Worm (Caenorhabditis elegans): Measurements from ENCODE around the gene W02F12.2.

W02F12.2 gene

ce11 chrV:6673967-6674366 lies 23.5 kb downstream of the W02F12.2 start, which contains the start of gene cest-31:
cest-31 (plus strand) TSS chrV:6674267.
- TF ChIP-seq nhr-76 (tag; optimal IDR thresholded peaks at IDR 0.05) (no peak), aly-2 (tag; optimal IDR thresholded peaks at IDR 0.05) (no peak), efl-1 (optimal IDR thresholded peaks at IDR 0.05) (no peak), efl-1 (GFP tag; optimal IDR thresholded peaks at IDR 0.05 in 1 of 2) (peak in 1 of 2 experiments; percentile 47), unc-130 (tag; optimal IDR thresholded peaks at IDR 0.05) (no peak), tlp-1 (tag; optimal IDR thresholded peaks at IDR 0.05) (no peak), ceh-8 (GFP tag; optimal IDR thresholded peaks at IDR 0.05) (no peak), nhr-84 (tag; optimal IDR thresholded peaks at IDR 0.05) (no peak)

ce11 chrV:6669520-6669919 lies 27.9 kb downstream of the W02F12.2 start, which contains the start of gene cest-28:
cest-28 (plus strand) TSS chrV:6669820.
- no peak for TF ChIP-seq mep-1 (tag; optimal IDR thresholded peaks at IDR 0.05)
- no peak for TF ChIP-seq nhr-28 (tag; optimal IDR thresholded peaks at IDR 0.05)
- no peak for TF ChIP-seq unc-130 (tag; optimal IDR thresholded peaks at IDR 0.05)
- no peak for TF ChIP-seq mef-2 (tag; optimal IDR thresholded peaks at IDR 0.05)
- TF ChIP-seq efl-3 (GFP tag; optimal IDR thresholded peaks at IDR 0.05): no peak
- no peak for TF ChIP-seq dsc-1 (tag; optimal IDR thresholded peaks at IDR 0.05)
- TF ChIP-seq dpl-1 (GFP tag; optimal IDR thresholded peaks at IDR 0.05): no peak
- TF ChIP-seq ceh-63 (GFP tag; optimal IDR thresholded peaks at IDR 0.05): no peak

- TF ChIP-seq elt-2 (tag; optimal IDR thresholded peaks at IDR 0.05) (no peak), nhr-11 (tag; optimal IDR thresholded peaks at IDR 0.05) (no peak), ets-5 (GFP tag; IDR thresholded peaks at IDR 0.05) (no peak), lin-15B (tag; optimal IDR thresholded peaks at IDR 0.05) (no peak), snpc-4 (tag; optimal IDR thresholded peaks at IDR 0.05) (no peak), ceh-90 (tag; optimal IDR thresholded peaks at IDR 0.05) (no peak), ceh-82 (tag; optimal IDR thresholded peaks at IDR 0.05) (no peak), elt-3 (tag; optimal IDR thresholded peaks at IDR 0.05) (no peak), grh-1 (GFP tag; IDR thresholded peaks at IDR 0.05) (no peak), nhr-90 (tag; optimal IDR thresholded peaks at IDR 0.05; ENCODE audit: poor library complexity) (no peak), unc-30 (tag; optimal IDR thresholded peaks at IDR 0.05) (no peak), nhr-77 (tag; optimal IDR thresholded peaks at IDR 0.05) (no peak)
These were observed 28.7 kb downstream of the W02F12.2 start, which contains the start of gene str-180 for ce11 chrV:6668741-6669140. str-180 (minus strand) TSS chrV:6668841.

- TF ChIP-seq efl-1 (optimal IDR thresholded peaks at IDR 0.05) (no peak), efl-1 (GFP tag; optimal IDR thresholded peaks at IDR 0.05 in 1 of 2) (peak in 1 of 2 experiments; percentile 70), elt-2 (tag; optimal IDR thresholded peaks at IDR 0.05) (peak; percentile 51), grh-1 (GFP tag; IDR thresholded peaks at IDR 0.05) (no peak)
These were observed 30.9 kb downstream of the W02F12.2 start for ce11 chrV:6666557-6666956.

- TF ChIP-seq unc-86 (tag; optimal IDR thresholded peaks at IDR 0.05) (no peak), lin-15B (tag; optimal IDR thresholded peaks at IDR 0.05) (no peak), elt-2 (tag; optimal IDR thresholded peaks at IDR 0.05) (peak; percentile 83), unc-130 (tag; optimal IDR thresholded peaks at IDR 0.05) (no peak), vab-15 (tag; optimal IDR thresholded peaks at IDR 0.05) (no peak), nhr-19 (GFP tag; conservative IDR thresholded peaks at IDR 0.05) (no peak), skn-1 (tag; optimal IDR thresholded peaks at IDR 0.05) (no peak), nhr-20 (tag; optimal IDR thresholded peaks at IDR 0.05) (peak; percentile 20), hlh-4 (tag; optimal IDR thresholded peaks at IDR 0.05) (no peak), nhr-84 (tag; optimal IDR thresholded peaks at IDR 0.05) (no peak), aly-2 (tag; optimal IDR thresholded peaks at IDR 0.05) (no peak), elt-3 (tag; optimal IDR thresholded peaks at IDR 0.05) (peak in 1 of 6 experiments; percentile 37), ceh-90 (tag; optimal IDR thresholded peaks at IDR 0.05) (no peak)
These were observed 31.7 kb downstream of the W02F12.2 start, which contains the start of gene pmp-5 for ce11 chrV:6665751-6666150. pmp-5 (minus strand) TSS chrV:6665813.

ce11 chrV:6662505-6662904 lies 34.9 kb downstream of the W02F12.2 start:
- no peak for TF ChIP-seq ets-5 (GFP tag; IDR thresholded peaks at IDR 0.05)
- no peak for TF ChIP-seq efl-3 (GFP tag; optimal IDR thresholded peaks at IDR 0.05)
- peak; percentile 2 for TF ChIP-seq dsc-1 (tag; optimal IDR thresholded peaks at IDR 0.05)
- peak; percentile 9 for TF ChIP-seq lin-14 (GFP tag; optimal IDR thresholded peaks at IDR 0.05)
- no peak for TF ChIP-seq xbp-1 (tag; optimal IDR thresholded peaks at IDR 0.05)

Data from whole organism, L1 larva.